Worm (Caenorhabditis elegans): ENCODE data around the gene ndx-9.

ce11 chrIV:11044377-11044776 is 32.6 kb upstream of the ndx-9 start:
- TF ChIP-seq lsy-27 (tag; optimal IDR thresholded peaks at IDR 0.05; ENCODE audit: borderline replicate concordance, insufficient read depth) (no peak), ets-4 (GFP tag; optimal IDR thresholded peaks at IDR 0.05) (no peak), Y79H2A.3 (GFP tag; conservative IDR thresholded peaks at IDR 0.05) (no peak), nfyb-1 (GFP tag; IDR thresholded peaks at IDR 0.05) (no peak), efl-1 (GFP tag; optimal IDR thresholded peaks at IDR 0.05) (no peak)
